Worm (Caenorhabditis elegans) whole organism, young adult: ENCODE data around the gene chil-8.

Source experiments
- ama-1 ChIP-seq, 3 experiments: fragments of 150-350 bp in 1 of 3; sonication (generic microtip) in 2 of 3; optimal IDR thresholded peaks; 2 replicates each; lab custom pipeline; 2014 to 2018; ENCODE audit warnings: missing biosample characterization in 2 of 3, missing genetic modification characterization in 2 of 3, missing genetic modification reagents in 2 of 3
- fkh-3 ChIP-seq: sonication (generic microtip); optimal IDR thresholded peaks from 2 replicates; lab custom pipeline; 2016; ENCODE audit warnings: mild to moderate bottlenecking, missing genetic modification characterization, missing compliant biosample characterization
- let-526 ChIP-seq: fragments of 200-800 bp; sonication (Bioruptor generic); IDR thresholded peaks from 2 replicates; pipeline ENCODE4 v1.3.6; 2022; ENCODE audit warnings: missing genetic modification reagents, missing genetic modification characterization, missing compliant biosample characterization
- unc-62 ChIP-seq: fragments of 150-350 bp; optimal IDR thresholded peaks from 2 replicates; lab custom pipeline; 2014; ENCODE audit warnings: missing biosample characterization, missing genetic modification reagents, missing genetic modification characterization

DNA sequence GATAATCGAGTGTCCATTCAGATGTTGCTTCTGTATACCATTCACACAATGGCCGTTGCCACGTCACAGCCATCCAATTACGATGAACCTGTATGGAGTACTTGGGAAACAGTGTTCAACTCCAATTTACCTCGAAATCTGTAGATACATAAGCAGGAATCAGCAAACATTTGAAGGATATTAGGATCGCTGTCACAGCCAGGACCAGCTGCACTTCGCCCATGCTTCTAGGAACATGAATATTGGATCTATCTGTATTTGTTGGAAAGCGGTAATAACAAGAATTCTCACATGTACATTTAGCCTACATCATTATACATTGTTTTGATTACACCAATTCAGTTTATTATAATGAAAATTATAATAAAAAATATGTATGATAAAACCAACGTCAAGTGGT is 13.4 kb upstream of the chil-8 start, which contains the start of gene algn-8:
- TF ChIP-seq ama-1 (optimal IDR thresholded peaks at IDR 0.05; lab: Kevin White, UChicago) (no peak), ama-1 (GFP tag; optimal IDR thresholded peaks at IDR 0.05; lab: Kevin White, UChicago) (no peak), let-526 (no peak), fkh-3 (tag; lab: Kevin White, UChicago) (no peak), unc-62 (no peak)
